Worm (Caenorhabditis elegans): ENCODE data around the gene Y94H6A.3.

ce11 chrIV:2725784-2726183 is 49.5 kb downstream of the Y94H6A.3 start, which contains the start of gene ubxn-2:
- no peak for TF ChIP-seq klf-2 (GFP tag; conservative IDR thresholded peaks at IDR 0.05)
- TF ChIP-seq flt-1 (GFP tag; IDR thresholded peaks at IDR 0.05): no peak
- TF ChIP-seq tab-1 (GFP tag; IDR thresholded peaks at IDR 0.05): no peak
- TF ChIP-seq med-1 (GFP tag; optimal IDR thresholded peaks at IDR 0.05; ENCODE audit: insufficient read depth): no peak
- no peak for TF ChIP-seq cog-1 (tag; optimal IDR thresholded peaks at IDR 0.05)
- TF ChIP-seq ref-1 (GFP tag; conservative IDR thresholded peaks at IDR 0.05): no peak
